Worm (Caenorhabditis elegans) whole organism, L4 larva: Measurements from ENCODE around the gene F46F3.3.

Experiments used
- Y105C5A.15 ChIP-seq: fragments of 200-800 bp; sonication (Bioruptor generic); IDR thresholded peaks from 2 replicates; pipeline ENCODE4 v1.3.6; 2022; ENCODE audit warnings: missing genetic modification characterization, missing compliant biosample characterization
- fkh-10 ChIP-seq: fragments of 150-350 bp; optimal IDR thresholded peaks from 2 replicates; lab custom pipeline; 2014; ENCODE audit warnings: missing biosample characterization, missing genetic modification reagents, missing genetic modification characterization
- jun-1 ChIP-seq: fragments of 150-350 bp; optimal IDR thresholded peaks from 2 replicates; lab custom pipeline; 2014; ENCODE audit warnings: missing biosample characterization, missing genetic modification reagents, missing genetic modification characterization
- lsy-2 ChIP-seq, 2 experiments: fragments of 150-350 bp in 1 of 2; sonication (generic microtip) in 1 of 2; optimal IDR thresholded peaks; 2 replicates each; lab custom pipeline; 2014 to 2017; ENCODE audit warnings: missing biosample characterization in 2 of 2, missing genetic modification characterization in 2 of 2
- nhr-237 ChIP-seq: sonication (generic microtip); optimal IDR thresholded peaks from 2 replicates; lab custom pipeline; 2017; ENCODE audit warnings: missing biosample characterization, missing genetic modification characterization
- unc-62 ChIP-seq, 3 experiments: fragments of 150-350 bp in 1 of 3; sonication (generic microtip); optimal IDR thresholded peaks in 2 of 3; peaks in 1 of 3; 1 replicate in 1 of 3; 2 replicates in 2 of 3; lab custom pipeline; 2014 to 2017; ENCODE audit warnings: missing biosample characterization in 3 of 3, missing genetic modification characterization in 3 of 3, missing genetic modification reagents in 3 of 3, missing genotype in 1 of 3
- zfp-2 ChIP-seq: sonication (generic microtip); optimal IDR thresholded peaks from 2 replicates; lab custom pipeline; 2016; ENCODE audit warnings: mild to moderate bottlenecking, missing genetic modification characterization, missing compliant biosample characterization
- zip-11 ChIP-seq: fragments of 200-800 bp; sonication (Bioruptor generic); IDR thresholded peaks from 2 replicates; pipeline ENCODE4 v1.3.6; 2022; ENCODE audit warnings: missing genetic modification characterization, missing compliant biosample characterization

DNA sequence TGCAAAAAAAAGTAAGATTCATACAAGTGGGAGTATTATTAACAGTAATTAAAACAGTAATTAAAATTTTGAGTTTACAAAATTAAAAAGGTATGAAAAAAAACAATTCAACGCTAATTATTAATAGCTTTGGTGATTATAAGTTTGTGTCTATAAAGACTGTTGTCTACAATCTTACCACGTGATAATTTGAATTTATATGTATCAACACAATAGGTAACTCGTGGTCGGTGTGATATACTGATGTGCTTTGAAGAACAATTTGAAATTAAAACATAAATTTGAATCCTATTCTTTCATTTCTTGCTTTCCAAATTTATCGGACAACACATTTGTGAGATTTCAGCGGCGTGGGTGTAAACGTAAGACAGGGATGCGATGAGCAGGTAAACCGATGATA, 39.4 kb upstream of the F46F3.3 start:
- TF ChIP-seq nhr-237 (tag; lab: Kevin White, UChicago) (no peak), jun-1 (tag; lab: Kevin White, UChicago) (no peak), lsy-2 (tag; optimal IDR thresholded peaks at IDR 0.05; lab: Kevin White, UChicago) (no peak), zfp-2 (tag; lab: Kevin White, UChicago) (no peak), Y105C5A.15 (no peak), unc-62 (GFP tag; optimal IDR thresholded peaks at IDR 0.05 in 1 of 2; lab: Kevin White, UChicago) (no peak), unc-62 (tag; optimal IDR thresholded peaks at IDR 0.05; lab: Kevin White, UChicago) (no peak), fkh-10 (GFP tag; lab: Kevin White, UChicago) (no peak), zip-11 (GFP tag; lab: Robert Waterston, UW) (no peak)
